Fruit fly (Drosophila melanogaster) whole organism, prepupa: ENCODE results near the gene CAH5.

Source experiments
- CG10631 ChIP-seq: fragments of 200-800 bp; sonication (Bioruptor generic); optimal IDR thresholded peaks from 2 replicates; lab custom pipeline; 2016; ENCODE audit warnings: missing biosample characterization, missing genetic modification characterization
- CG11294 ChIP-seq: fragments of 200-800 bp; sonication (Bioruptor generic); IDR thresholded peaks from 2 replicates; pipeline ENCODE4 v1.3.6; 2022; ENCODE audit warnings: missing biosample characterization, missing genetic modification characterization
- CG11762 ChIP-seq: fragments of 200-800 bp; sonication (Bioruptor generic); optimal IDR thresholded peaks from 3 replicates; lab custom pipeline; 2016; ENCODE audit warnings: missing biosample characterization, missing genetic modification characterization; ENCODE audit not compliant: insufficient read depth
- CG15336 ChIP-seq: fragments of 200-800 bp; sonication (Bioruptor generic); IDR thresholded peaks from 2 replicates; pipeline ENCODE4 v1.3.6; 2022; ENCODE audit warnings: missing biosample characterization, missing genetic modification characterization
- CG1621 ChIP-seq: fragments of 200-800 bp; sonication (Bioruptor generic); optimal IDR thresholded peaks from 3 replicates; lab custom pipeline; 2018; ENCODE audit warnings: missing biosample characterization, mild to moderate bottlenecking, missing genetic modification characterization
- CG16779 ChIP-seq: fragments of 200-800 bp; sonication (Bioruptor generic); optimal IDR thresholded peaks from 3 replicates; lab custom pipeline; 2017; ENCODE audit warnings: missing biosample characterization, mild to moderate bottlenecking, missing genetic modification characterization
- CG32006 ChIP-seq: fragments of 200-800 bp; sonication (Bioruptor generic); optimal IDR thresholded peaks from 3 replicates; lab custom pipeline; 2017; ENCODE audit warnings: missing biosample characterization, mild to moderate bottlenecking, missing genetic modification characterization
- CG3919 ChIP-seq: fragments of 200-800 bp; sonication (Bioruptor generic); optimal IDR thresholded peaks from 3 replicates; lab custom pipeline; 2016; ENCODE audit warnings: missing biosample characterization, missing genetic modification characterization
- CG6276 ChIP-seq: fragments of 200-800 bp; sonication (Bioruptor generic); optimal IDR thresholded peaks from 2 replicates; lab custom pipeline; 2017; ENCODE audit warnings: missing biosample characterization, mild to moderate bottlenecking, missing genetic modification characterization
- CG6808 ChIP-seq: fragments of 200-800 bp; sonication (Bioruptor generic); optimal IDR thresholded peaks from 3 replicates; lab custom pipeline; 2017; ENCODE audit warnings: missing biosample characterization, missing genetic modification characterization, mild to moderate bottlenecking, moderate library complexity, missing genetic modification reagents
- CG6854 ChIP-seq: fragments of 200-800 bp; sonication (Bioruptor generic); optimal IDR thresholded peaks from 2 replicates; lab custom pipeline; 2017; ENCODE audit warnings: missing biosample characterization, mild to moderate bottlenecking, missing genetic modification characterization
- CG7368 ChIP-seq: fragments of 200-800 bp; sonication (Bioruptor generic); optimal IDR thresholded peaks from 3 replicates; lab custom pipeline; 2016; ENCODE audit warnings: missing biosample characterization, missing genetic modification characterization
- CG8319 ChIP-seq: fragments of 200-800 bp; sonication (Bioruptor generic); optimal IDR thresholded peaks from 3 replicates; lab custom pipeline; 2016; ENCODE audit warnings: missing biosample characterization, missing genetic modification characterization
- CG8632 ChIP-seq: fragments of 200-800 bp; sonication (Bioruptor generic); optimal IDR thresholded peaks from 3 replicates; lab custom pipeline; 2016; ENCODE audit warnings: missing biosample characterization, missing genetic modification characterization
- CG9139 ChIP-seq: fragments of 200-800 bp; sonication (Bioruptor generic); optimal IDR thresholded peaks from 3 replicates; lab custom pipeline; 2017; ENCODE audit warnings: missing biosample characterization, mild to moderate bottlenecking, missing genetic modification characterization
- Eip75B ChIP-seq: fragments of 200-800 bp; sonication (Bioruptor generic); optimal IDR thresholded peaks from 3 replicates; lab custom pipeline; 2016; ENCODE audit warnings: missing biosample characterization, missing genetic modification characterization
- Ets96B ChIP-seq: fragments of 200-800 bp; optimal IDR thresholded peaks from 2 replicates; lab custom pipeline; 2019; ENCODE audit warnings: missing biosample characterization, mild to moderate bottlenecking, missing genetic modification characterization, moderate library complexity
- Hr38 ChIP-seq: sonication (Bioruptor generic); optimal IDR thresholded peaks from 2 replicates; lab custom pipeline; 2016; ENCODE audit warnings: missing biosample characterization, missing genetic modification characterization
- Hr39 ChIP-seq: fragments of 200-800 bp; sonication (Bioruptor generic); optimal IDR thresholded peaks from 2 replicates; lab custom pipeline; 2016; ENCODE audit warnings: missing biosample characterization, missing genetic modification characterization
- Met ChIP-seq: fragments of 200-800 bp; sonication (Bioruptor generic); optimal IDR thresholded peaks from 3 replicates; lab custom pipeline; 2016; ENCODE audit warnings: missing biosample characterization, missing genetic modification characterization
- Smox ChIP-seq: fragments of 200-800 bp; sonication (Bioruptor generic); optimal IDR thresholded peaks from 3 replicates; lab custom pipeline; 2016; ENCODE audit warnings: missing biosample characterization, missing genetic modification characterization
- Sox14 ChIP-seq: fragments of 200-800 bp; sonication (Bioruptor generic); optimal IDR thresholded peaks from 3 replicates; lab custom pipeline; 2016; ENCODE audit warnings: missing biosample characterization, missing genetic modification characterization
- achi ChIP-seq: fragments of 200-800 bp; sonication (Bioruptor generic); optimal IDR thresholded peaks from 3 replicates; lab custom pipeline; 2016; ENCODE audit warnings: missing biosample characterization, missing genetic modification characterization
- acj6 ChIP-seq: fragments of 200-800 bp; sonication (Bioruptor generic); optimal IDR thresholded peaks from 3 replicates; lab custom pipeline; 2016; ENCODE audit warnings: missing biosample characterization, missing genetic modification characterization
- dsx ChIP-seq: fragments of 200-800 bp; optimal IDR thresholded peaks from 3 replicates; lab custom pipeline; 2019; ENCODE audit warnings: missing biosample characterization, mild to moderate bottlenecking, missing genetic modification characterization, moderate library complexity; ENCODE audit not compliant: poor library complexity, severe bottlenecking
- fkh ChIP-seq: fragments of 200-800 bp; sonication (Bioruptor generic); optimal IDR thresholded peaks from 3 replicates; lab custom pipeline; 2017; ENCODE audit warnings: missing biosample characterization, mild to moderate bottlenecking, missing genetic modification characterization, moderate library complexity
- pdm3 ChIP-seq: fragments of 200-800 bp; sonication (Bioruptor generic); optimal IDR thresholded peaks from 3 replicates; lab custom pipeline; 2016; ENCODE audit warnings: missing biosample characterization, missing genetic modification characterization
- spab ChIP-seq: fragments of 200-800 bp; sonication (Bioruptor generic); optimal IDR thresholded peaks from 2 replicates; lab custom pipeline; 2017; ENCODE audit warnings: missing biosample characterization, mild to moderate bottlenecking, missing genetic modification characterization, missing genetic modification reagents
- ss ChIP-seq, 2 experiments: fragments of 200-800 bp; sonication (Bioruptor generic); optimal IDR thresholded peaks; 2 replicates in 1 of 2; 3 replicates in 1 of 2; lab custom pipeline; 2017 to 2018; ENCODE audit warnings: mild to moderate bottlenecking in 2 of 2, missing biosample characterization in 2 of 2, missing genetic modification characterization in 2 of 2, moderate library complexity in 1 of 2

The CAH5 gene

DNA sequence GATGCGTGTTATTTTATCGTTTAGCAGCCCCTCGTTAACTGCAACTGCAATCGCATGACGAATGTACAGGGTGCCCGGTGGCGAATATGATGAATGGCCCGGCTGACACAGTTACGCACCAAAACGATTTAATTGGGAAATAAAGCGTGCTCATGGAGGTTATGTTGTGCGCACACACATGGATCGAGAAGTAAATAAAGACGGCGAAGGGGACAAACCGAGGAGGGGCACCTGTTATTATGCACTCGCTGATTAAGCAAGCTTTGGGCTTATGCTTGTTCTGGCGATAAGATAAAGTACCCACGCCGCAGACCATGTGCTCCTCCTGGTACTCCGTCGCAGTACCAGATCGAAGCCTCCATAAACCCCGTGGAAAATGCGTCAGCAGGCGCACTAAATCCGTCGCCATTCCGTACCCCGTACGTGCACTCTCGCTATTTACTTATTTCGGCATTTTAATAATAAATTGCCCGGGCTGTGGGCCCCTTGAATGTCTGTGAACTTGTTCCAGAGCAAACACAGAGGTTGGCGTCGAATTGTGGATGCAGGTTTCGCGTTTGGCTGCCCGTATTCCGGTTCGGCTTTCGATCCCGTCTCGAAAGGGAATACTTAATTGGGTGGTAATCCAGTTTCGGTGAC, 37.2 kb upstream of the CAH5 start (continued):
- TF ChIP-seq Hr39 (GFP tag; lab: Kevin White, UChicago): peak; percentile 68
- no peak for TF ChIP-seq pdm3
- TF ChIP-seq CG8319: peak; percentile 52
- no peak for TF ChIP-seq CG1621 (tag; lab: Kevin White, UChicago)
- TF ChIP-seq Eip75B (GFP tag; lab: Kevin White, UChicago): peak; percentile 80
- peak; percentile 60 for TF ChIP-seq CG7368 (GFP tag; lab: Kevin White, UChicago)
- no peak for TF ChIP-seq CG9139 (GFP tag; lab: Kevin White, UChicago)
- no peak for TF ChIP-seq CG6808 (GFP tag; lab: Kevin White, UChicago)
- TF ChIP-seq Hr38 (GFP tag; lab: Kevin White, UChicago): no peak

DNA sequence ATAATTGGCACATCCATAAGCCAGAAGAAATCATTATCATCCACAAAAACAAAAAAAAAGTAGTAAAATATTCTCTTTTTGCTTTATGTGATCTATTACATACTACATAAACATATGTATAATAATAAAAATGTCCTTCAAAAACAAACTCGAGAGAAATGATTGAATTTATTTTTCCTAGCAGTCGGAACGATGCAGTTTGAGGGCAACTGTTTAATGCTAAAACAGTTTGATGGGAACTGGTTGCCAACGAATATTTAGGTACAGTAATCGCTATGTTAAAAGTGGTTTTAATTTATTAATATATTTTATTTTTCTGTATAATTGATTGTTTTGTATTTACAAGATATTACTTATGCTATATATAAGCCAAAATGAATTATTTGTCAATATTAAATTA, 31.3 kb upstream of the CAH5 start:
- TF ChIP-seq Eip75B (GFP tag; lab: Kevin White, UChicago) (no peak), CG3919 (GFP tag; lab: Kevin White, UChicago) (no peak), ss (GFP tag; optimal IDR thresholded peaks at IDR 0.05; lab: Kevin White, UChicago) (no peak), CG8632 (GFP tag; lab: Kevin White, UChicago) (no peak), CG8319 (no peak)

DNA sequence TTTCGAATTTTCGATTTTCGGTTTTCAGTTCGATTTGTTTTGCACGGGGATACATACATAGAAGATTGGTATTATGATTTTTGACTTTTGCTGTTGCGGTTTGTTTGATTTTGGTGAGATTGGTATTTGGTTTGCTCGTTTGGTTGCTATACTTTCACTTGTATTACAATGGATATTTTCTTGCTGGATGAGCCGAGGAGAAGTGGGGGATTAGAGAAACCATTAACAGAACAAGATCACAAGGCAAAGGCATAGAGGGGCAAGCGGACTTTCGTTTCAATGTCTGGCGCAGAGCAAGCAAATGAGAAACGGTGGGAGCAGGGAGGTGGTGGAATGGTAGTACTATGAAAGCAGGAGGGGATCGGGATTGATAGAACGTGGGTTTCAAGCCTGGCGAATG, 30.2 kb upstream of the CAH5 start, which contains the start of gene CG15563:
Gene CG15563 (minus strand): TSS at position 101 of the 400 bp plus-strand sequence.
- TF ChIP-seq dsx (GFP tag; lab: Kevin White, UChicago) (no peak), achi (GFP tag; lab: Kevin White, UChicago) (no peak), CG32006 (GFP tag; lab: Kevin White, UChicago) (no peak), CG16779 (tag; lab: Kevin White, UChicago) (no peak), CG11762 (GFP tag; lab: Kevin White, UChicago) (no peak), CG15336 (GFP tag; lab: Robert Waterston, UW) (no peak)

DNA sequence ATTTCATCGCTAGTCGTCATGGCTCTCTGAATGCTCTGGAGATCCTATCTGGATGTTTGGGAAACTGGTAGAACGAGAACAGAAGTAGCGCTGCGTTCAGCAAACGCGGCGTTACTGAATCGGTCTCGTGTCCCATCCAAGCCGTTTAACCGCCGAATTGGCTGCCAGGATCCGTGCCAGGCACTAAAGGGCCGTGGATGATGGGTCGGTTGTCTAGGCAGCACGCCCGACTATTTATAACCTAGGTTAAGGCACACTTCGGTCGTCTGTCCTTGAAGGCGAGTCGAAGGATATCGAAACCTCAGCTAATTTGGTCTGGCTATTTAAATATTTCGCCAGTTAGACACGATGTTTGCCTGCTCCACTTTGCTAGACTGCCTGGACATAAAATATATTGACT, 27.1 kb upstream of the CAH5 start, which contains the start of gene CG15564:
Gene CG15564 (minus strand): TSS at position 101 of the 400 bp plus-strand sequence.
- no peak for TF ChIP-seq CG7368 (GFP tag; lab: Kevin White, UChicago)
- no peak for TF ChIP-seq Smox
- no peak for TF ChIP-seq CG11762 (GFP tag; lab: Kevin White, UChicago)
- no peak for TF ChIP-seq CG6808 (GFP tag; lab: Kevin White, UChicago)
- TF ChIP-seq Sox14 (GFP tag; lab: Kevin White, UChicago): no peak
- TF ChIP-seq CG6854 (GFP tag; lab: Kevin White, UChicago): no peak
- no peak for TF ChIP-seq spab
- no peak for TF ChIP-seq CG8319
- TF ChIP-seq acj6 (GFP tag; lab: Kevin White, UChicago): no peak
- no peak for TF ChIP-seq CG8632 (GFP tag; lab: Kevin White, UChicago)
- TF ChIP-seq Met: no peak
- no peak for TF ChIP-seq CG11294 (GFP tag; lab: Robert Waterston, UW)
- TF ChIP-seq CG6276 (GFP tag; lab: Kevin White, UChicago): no peak
- TF ChIP-seq, all 60 proteins: peak for 0

DNA sequence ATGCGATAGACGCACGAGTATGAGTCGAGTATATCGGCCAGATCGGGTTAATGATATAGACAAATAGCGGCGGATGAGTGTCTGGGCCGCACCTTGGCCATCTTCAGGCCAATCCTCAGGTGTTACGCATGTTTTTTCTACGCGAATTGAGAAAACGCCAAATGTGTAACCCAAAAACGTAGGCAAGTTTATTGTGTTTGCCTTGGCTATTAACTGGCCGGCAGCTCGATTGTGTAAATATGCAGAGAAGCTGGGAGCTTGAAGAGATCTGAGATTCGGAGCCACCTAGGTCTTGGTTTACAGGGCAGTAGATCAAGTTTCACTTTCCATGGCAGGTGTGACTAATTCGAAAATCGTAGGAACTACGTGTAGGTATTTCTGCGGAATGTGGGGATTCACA, 22.4 kb upstream of the CAH5 start:
- TF ChIP-seq Sox14 (GFP tag; lab: Kevin White, UChicago): no peak
- peak; percentile 39 for TF ChIP-seq fkh (GFP tag; lab: Kevin White, UChicago)
- no peak for TF ChIP-seq CG10631 (GFP tag; lab: Kevin White, UChicago)
- TF ChIP-seq Ets96B (tag; lab: Kevin White, UChicago): no peak
- no peak for TF ChIP-seq spab

DNA sequence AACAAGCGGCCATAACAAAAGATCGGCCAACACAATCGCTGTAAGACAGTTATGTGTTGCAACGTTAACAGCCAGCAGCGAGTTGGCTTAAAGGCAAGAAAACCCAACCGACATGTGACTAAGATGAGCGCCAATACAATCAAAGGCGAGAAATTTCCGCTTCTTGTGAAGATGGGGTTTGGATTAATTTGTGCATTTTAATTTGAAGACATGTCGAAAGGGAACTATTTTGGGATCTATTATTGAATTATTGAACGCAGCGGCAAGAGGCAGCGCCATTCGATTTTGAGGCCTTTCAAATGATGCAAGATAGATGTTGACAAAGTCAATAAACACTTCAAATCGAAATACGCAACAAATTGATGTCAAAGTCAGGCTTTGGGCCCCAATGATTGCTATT, 21.3 kb upstream of the CAH5 start:
- TF ChIP-seq Sox14 (GFP tag; lab: Kevin White, UChicago): no peak
